Fruit fly (Drosophila melanogaster): ENCODE results near the gene CG14313.
A peak's percentile ranks its signal among the peaks of the same experiment; 100 is the strongest.

CG14313 gene

dm6 chr3R:18169982-18170531 lies 21.7 kb downstream of the CG14313 start (continued):
- TF ChIP-seq CG1529 (GFP tag; optimal IDR thresholded peaks at IDR 0.05) (no peak), kni (GFP tag; optimal IDR thresholded peaks at IDR 0.05) (peak; percentile 20), CG4617 (GFP tag; optimal IDR thresholded peaks at IDR 0.05; ENCODE audit: borderline replicate concordance) (no peak), eyg (GFP tag; optimal IDR thresholded peaks at IDR 0.05) (no peak), tna (GFP tag; IDR thresholded peaks at IDR 0.05; ENCODE audit: partially characterized antibody) (no peak), maf-S (GFP tag; optimal IDR thresholded peaks at IDR 0.05) (no peak), hbn (GFP tag; IDR thresholded peaks at IDR 0.05; ENCODE audit: partially characterized antibody) (peak; percentile 27; the same call in 1 of the 2 replicates), H15 (GFP tag; IDR thresholded peaks at IDR 0.05) (no peak), pros (GFP tag; optimal IDR thresholded peaks at IDR 0.05) (peak; percentile 51), onecut (GFP tag; IDR thresholded peaks at IDR 0.05) (no peak), BEAF-32 (GFP tag; optimal IDR thresholded peaks at IDR 0.05) (no peak), lilli (GFP tag; optimal IDR thresholded peaks at IDR 0.05) (no peak), CG11085 (GFP tag; IDR thresholded peaks at IDR 0.05) (no peak), ash1 (GFP tag; optimal IDR thresholded peaks at IDR 0.05) (no peak), hkb (optimal IDR thresholded peaks at IDR 0.05) (no peak), hkb (GFP tag; IDR thresholded peaks at IDR 0.05) (no peak), grau (tag; optimal IDR thresholded peaks at IDR 0.05) (no peak), D19A (tag; optimal IDR thresholded peaks at IDR 0.05) (peak; percentile 45), CG8924 (tag; optimal IDR thresholded peaks at IDR 0.05) (no peak), HmgZ (tag; optimal IDR thresholded peaks at IDR 0.05) (no peak), grn (GFP tag; optimal IDR thresholded peaks at IDR 0.05) (no peak), stc (GFP tag; IDR thresholded peaks at IDR 0.05) (no peak), Camta (GFP tag; optimal IDR thresholded peaks at IDR 0.05) (no peak), CG4707 (GFP tag; optimal IDR thresholded peaks at IDR 0.05) (no peak), CG14860 (GFP tag; IDR thresholded peaks at IDR 0.05; ENCODE audit: partially characterized antibody) (no peak), Ada2b (GFP tag; IDR thresholded peaks at IDR 0.05) (no peak), ro (GFP tag; IDR thresholded peaks at IDR 0.05) (no peak), gsb-n (tag; optimal IDR thresholded peaks at IDR 0.05) (no peak), CG9437 (GFP tag; optimal IDR thresholded peaks at IDR 0.05) (peak; percentile 94), CG1602 (GFP tag; optimal IDR thresholded peaks at IDR 0.05) (no peak), wdn (GFP tag; IDR thresholded peaks at IDR 0.05) (no peak), CG32772 (GFP tag; IDR thresholded peaks at IDR 0.05) (no peak), Doc2 (GFP tag; IDR thresholded peaks at IDR 0.05) (no peak), CG30403 (GFP tag; optimal IDR thresholded peaks at IDR 0.05) (no peak), Bdp1 (GFP tag; optimal IDR thresholded peaks at IDR 0.05) (no peak), mld (GFP tag; IDR thresholded peaks at IDR 0.05; ENCODE audit: partially characterized antibody) (no peak), CG18619 (GFP tag; optimal IDR thresholded peaks at IDR 0.05) (no peak), HLH54F (GFP tag; optimal IDR thresholded peaks at IDR 0.05) (no peak), Pdp1 (GFP tag; optimal IDR thresholded peaks at IDR 0.05) (peak in 1 of 2 experiments; percentile 46), btn (GFP tag; optimal IDR thresholded peaks at IDR 0.05) (no peak), fu2 (GFP tag; optimal IDR thresholded peaks at IDR 0.05) (no peak), fd64A (GFP tag; optimal IDR thresholded peaks at IDR 0.05) (no peak), Trl (optimal IDR thresholded peaks at IDR 0.05) (peak; percentile 75 to 76), Trl (GFP tag; optimal IDR thresholded peaks at IDR 0.05) (no peak), CG3281 (GFP tag; optimal IDR thresholded peaks at IDR 0.05) (no peak), Dll (GFP tag; IDR thresholded peaks at IDR 0.05; ENCODE audit: partially characterized antibody) (peak; percentile 33; the same call in 1 of the 4 replicates), shn (GFP tag; optimal IDR thresholded peaks at IDR 0.05) (no peak), h (optimal IDR thresholded peaks at IDR 0.05) (no peak), nerfin-2 (GFP tag; IDR thresholded peaks at IDR 0.05; ENCODE audit: partially characterized antibody) (peak; percentile 31; the same call in 1 of the 2 replicates), CG4360 (GFP tag; IDR thresholded peaks at IDR 0.05) (no peak; the same call in 1 of the 2 replicates), CG6175 (GFP tag; IDR thresholded peaks at IDR 0.05) (0 out of 3 replicates have a peak, but pooled peaks have one; percentile 21), stwl (tag; optimal IDR thresholded peaks at IDR 0.05) (no peak)
